Worm (Caenorhabditis elegans): Measurements from ENCODE around the gene T24H10.1.

DNA sequence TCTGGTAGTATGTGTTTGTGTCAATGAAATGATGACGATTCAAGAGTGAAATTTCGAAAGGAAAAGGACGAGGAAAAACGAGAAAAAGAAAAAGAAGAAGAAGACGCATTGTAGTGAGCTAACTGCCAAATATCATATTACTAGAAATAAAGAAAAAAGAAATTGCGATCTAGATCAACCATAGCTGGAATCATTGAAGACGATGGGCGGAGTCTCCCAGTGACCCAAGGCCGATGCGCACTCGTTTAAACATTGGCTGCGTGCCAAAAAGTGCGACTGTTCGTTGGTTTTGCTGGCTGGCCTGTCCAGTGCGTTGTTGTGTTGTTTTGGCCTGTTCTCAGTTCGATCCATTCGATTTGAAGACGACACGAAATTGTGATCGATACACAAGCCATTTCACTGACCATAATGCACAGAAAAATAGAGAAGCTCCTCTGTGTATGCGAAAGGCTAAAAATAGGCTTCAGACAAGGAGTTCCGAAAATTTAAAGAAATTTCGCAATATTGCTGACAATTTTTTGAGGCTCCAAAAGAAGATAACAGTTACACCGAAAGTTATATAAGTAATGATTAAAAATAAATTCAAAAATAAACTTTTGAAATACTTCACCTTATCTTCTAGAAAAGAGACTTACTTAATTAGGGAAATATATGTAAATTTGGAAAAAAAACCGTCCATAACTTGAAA is 36.8 kb upstream of the T24H10.1 start:
- TF ChIP-seq ztf-3 (GFP tag; optimal IDR thresholded peaks at IDR 0.05) (no peak), K11D2.4 (GFP tag; IDR thresholded peaks at IDR 0.05) (no peak), egl-44 (GFP tag; IDR thresholded peaks at IDR 0.05) (no peak), F33H1.4 (GFP tag; IDR thresholded peaks at IDR 0.05) (no peak), snpc-3.4 (tag; optimal IDR thresholded peaks at IDR 0.05) (no peak), ztf-26 (tag; optimal IDR thresholded peaks at IDR 0.05) (no peak), cebp-2 (GFP tag; IDR thresholded peaks at IDR 0.05) (no peak)

All from whole organism, young adult.